Fruit fly (Drosophila melanogaster) whole organism, prepupa: ENCODE data around the gene CG15296.

Experiments
- CG10631 ChIP-seq: fragments of 200-800 bp; sonication (Bioruptor generic); optimal IDR thresholded peaks from 2 replicates; lab custom pipeline; 2016; ENCODE audit warnings: missing biosample characterization, missing genetic modification characterization
- CG11902 ChIP-seq: fragments of 200-800 bp; sonication (Bioruptor generic); optimal IDR thresholded peaks from 3 replicates; lab custom pipeline; 2016; ENCODE audit warnings: missing biosample characterization, missing genetic modification characterization
- CG15336 ChIP-seq: fragments of 200-800 bp; sonication (Bioruptor generic); IDR thresholded peaks from 2 replicates; pipeline ENCODE4 v1.3.6; 2022; ENCODE audit warnings: missing biosample characterization, missing genetic modification characterization
- CG16779 ChIP-seq: fragments of 200-800 bp; sonication (Bioruptor generic); optimal IDR thresholded peaks from 3 replicates; lab custom pipeline; 2017; ENCODE audit warnings: missing biosample characterization, mild to moderate bottlenecking, missing genetic modification characterization
- CG3032 ChIP-seq: fragments of 200-800 bp; optimal IDR thresholded peaks from 2 replicates; lab custom pipeline; 2019; ENCODE audit warnings: missing biosample characterization, mild to moderate bottlenecking, missing genetic modification characterization, moderate library complexity
- CG31627 ChIP-seq: fragments of 200-800 bp; sonication (Bioruptor generic); optimal IDR thresholded peaks from 3 replicates; lab custom pipeline; 2016; ENCODE audit warnings: missing biosample characterization, missing genetic modification characterization
- CG32006 ChIP-seq: fragments of 200-800 bp; sonication (Bioruptor generic); optimal IDR thresholded peaks from 3 replicates; lab custom pipeline; 2017; ENCODE audit warnings: missing biosample characterization, mild to moderate bottlenecking, missing genetic modification characterization
- CG34406 ChIP-seq: fragments of 200-800 bp; sonication (Bioruptor generic); optimal IDR thresholded peaks from 3 replicates; lab custom pipeline; 2016; ENCODE audit warnings: missing biosample characterization, missing genetic modification characterization
- CG3919 ChIP-seq: fragments of 200-800 bp; sonication (Bioruptor generic); optimal IDR thresholded peaks from 3 replicates; lab custom pipeline; 2016; ENCODE audit warnings: missing biosample characterization, missing genetic modification characterization
- CG4318 ChIP-seq: fragments of 200-800 bp; sonication (Bioruptor generic); optimal IDR thresholded peaks from 3 replicates; lab custom pipeline; 2017; ENCODE audit warnings: missing biosample characterization, mild to moderate bottlenecking, missing genetic modification characterization
- CG6163 ChIP-seq: fragments of 200-800 bp; sonication (Bioruptor generic); IDR thresholded peaks from 3 replicates; pipeline ENCODE4 v1.3.6; 2022; ENCODE audit warnings: missing biosample characterization, missing genetic modification characterization
- CG6276 ChIP-seq: fragments of 200-800 bp; sonication (Bioruptor generic); optimal IDR thresholded peaks from 2 replicates; lab custom pipeline; 2017; ENCODE audit warnings: missing biosample characterization, mild to moderate bottlenecking, missing genetic modification characterization
- CG6808 ChIP-seq: fragments of 200-800 bp; sonication (Bioruptor generic); optimal IDR thresholded peaks from 3 replicates; lab custom pipeline; 2017; ENCODE audit warnings: missing biosample characterization, missing genetic modification characterization, mild to moderate bottlenecking, moderate library complexity, missing genetic modification reagents
- CG6854 ChIP-seq: fragments of 200-800 bp; sonication (Bioruptor generic); optimal IDR thresholded peaks from 2 replicates; lab custom pipeline; 2017; ENCODE audit warnings: missing biosample characterization, mild to moderate bottlenecking, missing genetic modification characterization
- CG8119 ChIP-seq: fragments of 200-800 bp; sonication (Bioruptor generic); IDR thresholded peaks from 3 replicates; pipeline ENCODE4 v1.3.6; 2022; ENCODE audit warnings: missing biosample characterization, missing genetic modification characterization
- CG8632 ChIP-seq: fragments of 200-800 bp; sonication (Bioruptor generic); optimal IDR thresholded peaks from 3 replicates; lab custom pipeline; 2016; ENCODE audit warnings: missing biosample characterization, missing genetic modification characterization
- Eip78C ChIP-seq: fragments of 200-800 bp; sonication (Bioruptor generic); peaks from one replicate; lab custom pipeline; 2016; ENCODE audit warnings: missing biosample characterization, missing genetic modification characterization
- Gug ChIP-seq: fragments of 200-800 bp; sonication (Bioruptor generic); IDR thresholded peaks from 2 replicates; pipeline ENCODE4 v1.3.6; 2022; ENCODE audit warnings: missing biosample characterization, missing genetic modification characterization
- Hr38 ChIP-seq: sonication (Bioruptor generic); optimal IDR thresholded peaks from 2 replicates; lab custom pipeline; 2016; ENCODE audit warnings: missing biosample characterization, missing genetic modification characterization
- Hr39 ChIP-seq: fragments of 200-800 bp; sonication (Bioruptor generic); optimal IDR thresholded peaks from 2 replicates; lab custom pipeline; 2016; ENCODE audit warnings: missing biosample characterization, missing genetic modification characterization
- Hr4 ChIP-seq: fragments of 200-800 bp; sonication (Bioruptor generic); optimal IDR thresholded peaks from 3 replicates; lab custom pipeline; 2016; ENCODE audit warnings: missing biosample characterization, missing genetic modification characterization
- Lpt ChIP-seq: fragments of 200-800 bp; sonication (Bioruptor generic); optimal IDR thresholded peaks from 3 replicates; lab custom pipeline; 2016; ENCODE audit warnings: missing biosample characterization, missing genetic modification characterization
- OdsH ChIP-seq: fragments of 200-800 bp; sonication (Bioruptor generic); optimal IDR thresholded peaks from 3 replicates; lab custom pipeline; 2016; ENCODE audit warnings: missing biosample characterization, missing genetic modification characterization
- Smox ChIP-seq: fragments of 200-800 bp; sonication (Bioruptor generic); optimal IDR thresholded peaks from 3 replicates; lab custom pipeline; 2016; ENCODE audit warnings: missing biosample characterization, missing genetic modification characterization
- Sox102F ChIP-seq: fragments of 200-800 bp; sonication (Bioruptor generic); optimal IDR thresholded peaks from 2 replicates; lab custom pipeline; 2016; ENCODE audit warnings: missing biosample characterization, mild to moderate bottlenecking, missing genetic modification characterization
- Sox14 ChIP-seq: fragments of 200-800 bp; sonication (Bioruptor generic); optimal IDR thresholded peaks from 3 replicates; lab custom pipeline; 2016; ENCODE audit warnings: missing biosample characterization, missing genetic modification characterization
- Sox15 ChIP-seq: fragments of 200-800 bp; sonication (Bioruptor generic); optimal IDR thresholded peaks from 3 replicates; lab custom pipeline; 2016; ENCODE audit warnings: missing biosample characterization, missing genetic modification characterization
- achi ChIP-seq: fragments of 200-800 bp; sonication (Bioruptor generic); optimal IDR thresholded peaks from 3 replicates; lab custom pipeline; 2016; ENCODE audit warnings: missing biosample characterization, missing genetic modification characterization
- cyc ChIP-seq: fragments of 200-800 bp; sonication (Bioruptor generic); optimal IDR thresholded peaks from 3 replicates; lab custom pipeline; 2016; ENCODE audit warnings: missing biosample characterization, missing genetic modification characterization
- eg ChIP-seq: fragments of 200-800 bp; sonication (Bioruptor generic); IDR thresholded peaks from 3 replicates; pipeline ENCODE4 v1.3.6; 2022; ENCODE audit warnings: missing biosample characterization, missing genetic modification characterization
- fd59A ChIP-seq: fragments of 200-800 bp; sonication (Bioruptor generic); optimal IDR thresholded peaks from 2 replicates; lab custom pipeline; 2017; ENCODE audit warnings: missing biosample characterization, mild to moderate bottlenecking, missing genetic modification characterization, missing genetic modification reagents
- fkh ChIP-seq: fragments of 200-800 bp; sonication (Bioruptor generic); optimal IDR thresholded peaks from 3 replicates; lab custom pipeline; 2017; ENCODE audit warnings: missing biosample characterization, mild to moderate bottlenecking, missing genetic modification characterization, moderate library complexity
- lz ChIP-seq: fragments of 200-800 bp; sonication (Bioruptor generic); optimal IDR thresholded peaks from 3 replicates; lab custom pipeline; 2016; ENCODE audit warnings: missing biosample characterization, missing genetic modification characterization
- net ChIP-seq: fragments of 200-800 bp; sonication (Bioruptor generic); optimal IDR thresholded peaks from 3 replicates; lab custom pipeline; 2016; ENCODE audit warnings: missing biosample characterization, missing genetic modification characterization
- pdm3 ChIP-seq: fragments of 200-800 bp; sonication (Bioruptor generic); optimal IDR thresholded peaks from 3 replicates; lab custom pipeline; 2016; ENCODE audit warnings: missing biosample characterization, missing genetic modification characterization
- salr ChIP-seq, 2 experiments: fragments of 200-800 bp; sonication (Bioruptor generic); optimal IDR thresholded peaks; 3 replicates each; lab custom pipeline; 2016 to 2018; ENCODE audit warnings: missing biosample characterization in 2 of 2, missing genetic modification characterization in 2 of 2, mild to moderate bottlenecking in 1 of 2
- spab ChIP-seq: fragments of 200-800 bp; sonication (Bioruptor generic); optimal IDR thresholded peaks from 2 replicates; lab custom pipeline; 2017; ENCODE audit warnings: missing biosample characterization, mild to moderate bottlenecking, missing genetic modification characterization, missing genetic modification reagents
- ss ChIP-seq, 2 experiments: fragments of 200-800 bp; sonication (Bioruptor generic); optimal IDR thresholded peaks; 2 replicates in 1 of 2; 3 replicates in 1 of 2; lab custom pipeline; 2017 to 2018; ENCODE audit warnings: mild to moderate bottlenecking in 2 of 2, missing biosample characterization in 2 of 2, missing genetic modification characterization in 2 of 2, moderate library complexity in 1 of 2
- svp ChIP-seq: fragments of 200-800 bp; sonication (Bioruptor generic); peaks from one replicate; lab custom pipeline; 2016; ENCODE audit warnings: missing biosample characterization, missing genetic modification characterization
- topi ChIP-seq: fragments of 200-800 bp; sonication (Bioruptor generic); optimal IDR thresholded peaks from 3 replicates; lab custom pipeline; 2016; ENCODE audit warnings: missing biosample characterization, missing genetic modification characterization
- vri ChIP-seq: fragments of 200-800 bp; sonication (Bioruptor generic); optimal IDR thresholded peaks from 3 replicates; lab custom pipeline; 2016; ENCODE audit warnings: missing biosample characterization, mild to moderate bottlenecking, missing genetic modification characterization

Gene CG15296

dm6 chrX:10607629-10608028 lies 41.2 kb upstream of the CG15296 start:
- no peak for TF ChIP-seq topi (GFP tag; lab: Kevin White, UChicago)
- no peak for TF ChIP-seq Lpt
- no peak for TF ChIP-seq CG4318 (GFP tag; lab: Kevin White, UChicago)
- TF ChIP-seq CG11902 = no peak
- TF ChIP-seq Sox15 = no peak
- TF ChIP-seq spab = no peak
- TF ChIP-seq net (GFP tag; lab: Kevin White, UChicago) = no peak
- TF ChIP-seq CG6854 (GFP tag; lab: Kevin White, UChicago) = no peak
- TF ChIP-seq, all 60 proteins: peak for 0

dm6 chrX:10606889-10607478 lies 40.6 kb upstream of the CG15296 start:
- TF ChIP-seq Eip78C (GFP tag; lab: Kevin White, UChicago) (no peak), Gug (no peak), CG31627 (GFP tag; lab: Kevin White, UChicago) (no peak), fkh (GFP tag; lab: Kevin White, UChicago) (no peak), vri (GFP tag; lab: Kevin White, UChicago) (no peak), Lpt (no peak), CG8632 (GFP tag; lab: Kevin White, UChicago) (no peak), CG34406 (GFP tag; lab: Kevin White, UChicago) (no peak), Smox (GFP tag; lab: Kevin White, UChicago) (no peak), Hr39 (GFP tag; lab: Kevin White, UChicago) (no peak), svp (GFP tag; lab: Kevin White, UChicago) (no peak), CG11902 (no peak), salr (GFP tag; optimal IDR thresholded peaks at IDR 0.05; lab: Kevin White, UChicago) (no peak), achi (GFP tag; lab: Kevin White, UChicago) (no peak), CG6163 (no peak), CG6276 (GFP tag; lab: Kevin White, UChicago) (no peak), OdsH (GFP tag; lab: Kevin White, UChicago) (no peak), CG3919 (no peak), CG16779 (tag; lab: Kevin White, UChicago) (no peak), CG32006 (GFP tag; lab: Kevin White, UChicago) (no peak)

DNA sequence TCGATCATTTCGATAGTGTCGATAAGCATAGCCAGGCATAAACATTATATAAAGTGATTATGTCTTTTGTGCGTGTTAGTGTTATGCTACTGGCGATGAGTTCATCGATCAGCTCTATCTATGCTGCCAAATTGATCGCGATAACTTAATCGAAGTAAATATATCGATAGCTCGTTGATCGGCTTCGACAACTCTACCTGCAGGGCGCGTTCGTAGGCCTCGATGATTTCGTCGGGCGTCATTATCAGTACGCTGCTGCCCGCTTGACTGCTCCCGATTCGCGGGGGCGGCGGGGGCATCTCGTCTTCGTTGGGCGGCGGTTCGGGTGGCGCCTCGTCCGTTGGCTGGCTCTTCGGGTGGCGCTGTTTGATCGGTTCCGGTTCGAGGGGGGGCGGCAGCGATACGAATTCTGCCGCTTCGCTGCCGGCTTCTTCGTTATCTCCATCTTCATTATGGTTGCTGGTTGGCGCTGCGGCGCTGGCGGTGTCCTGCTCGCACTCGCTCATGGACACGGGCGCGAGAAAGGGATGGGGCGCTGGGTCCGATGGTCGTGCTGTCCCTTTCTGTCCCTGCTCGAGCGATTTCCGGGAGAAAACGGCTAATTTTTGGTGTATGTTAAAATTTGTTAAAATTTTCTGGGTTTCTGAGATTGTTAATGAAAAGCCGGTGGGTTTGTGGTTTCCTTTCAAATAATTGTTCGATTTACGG lies 35.8 kb upstream of the CG15296 start, which contains the start of gene CG1628:
TSS of gene CG1628 (minus strand) at position 658 of the 708 bp plus-strand sequence.
- 0 out of 3 replicates have a peak, but pooled peaks have one; percentile 35 for TF ChIP-seq CG6163
- TF ChIP-seq CG8119 (GFP tag; lab: Robert Waterston, UW) = no peak
- TF ChIP-seq ss (GFP tag; optimal IDR thresholded peaks at IDR 0.05; lab: Kevin White, UChicago) = no peak
- TF ChIP-seq CG8632 (GFP tag; lab: Kevin White, UChicago) = no peak
- no peak for TF ChIP-seq CG3032 (tag; lab: Kevin White, UChicago)
- TF ChIP-seq cyc (GFP tag; lab: Kevin White, UChicago) = peak; percentile 13
- TF ChIP-seq eg = 0 out of 3 replicates have a peak, but pooled peaks have one; percentile 28
- peak; percentile 30 for TF ChIP-seq CG3919
- no peak for TF ChIP-seq CG16779 (tag; lab: Kevin White, UChicago)
- peak; percentile 69 for TF ChIP-seq svp (GFP tag; lab: Kevin White, UChicago)
- no peak for TF ChIP-seq Sox102F (GFP tag; lab: Kevin White, UChicago)
- TF ChIP-seq CG6276 (GFP tag; lab: Kevin White, UChicago) = peak; percentile 21
- TF ChIP-seq Eip78C (GFP tag; lab: Kevin White, UChicago) = peak; percentile 76
- peak; percentile 16; the same call in 1 of the 2 replicates for TF ChIP-seq CG15336 (GFP tag; lab: Robert Waterston, UW)
- peak; percentile 57 for TF ChIP-seq CG6854 (GFP tag; lab: Kevin White, UChicago)

DNA sequence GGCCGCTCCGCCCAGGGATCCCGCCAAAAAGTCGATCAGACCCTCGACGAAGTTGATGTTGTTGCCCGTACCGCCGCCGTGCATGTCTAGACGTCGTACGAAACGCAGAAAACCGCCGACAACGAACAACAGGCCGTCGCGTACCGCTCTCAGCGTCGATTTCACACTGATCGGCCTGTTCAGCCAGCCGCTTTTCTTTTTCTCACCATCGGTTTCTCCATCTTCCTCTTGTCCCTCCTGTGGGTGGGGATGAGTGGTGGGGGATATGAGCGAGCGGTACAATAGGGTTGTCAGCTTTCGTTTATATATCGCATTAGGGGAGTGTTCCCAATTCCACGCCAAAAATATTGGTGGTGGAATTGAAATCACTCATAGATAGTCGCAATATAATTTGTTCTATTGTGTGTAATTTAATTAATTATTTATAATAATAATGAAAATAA lies 35.1 kb upstream of the CG15296 start:
- TF ChIP-seq Hr39 (GFP tag; lab: Kevin White, UChicago) (peak; percentile 40), CG11902 (peak; percentile 60), eg (0 out of 3 replicates have a peak, but pooled peaks have one; percentile 18), CG16779 (tag; lab: Kevin White, UChicago) (no peak), Hr4 (GFP tag; lab: Kevin White, UChicago) (no peak), Smox (GFP tag; lab: Kevin White, UChicago) (no peak), OdsH (GFP tag; lab: Kevin White, UChicago) (peak; percentile 47), net (GFP tag; lab: Kevin White, UChicago) (no peak), CG15336 (GFP tag; lab: Robert Waterston, UW) (no peak), Hr38 (GFP tag; lab: Kevin White, UChicago) (no peak), Eip78C (GFP tag; lab: Kevin White, UChicago) (peak; percentile 43), CG10631 (GFP tag; lab: Kevin White, UChicago) (peak; percentile 51), CG4318 (GFP tag; lab: Kevin White, UChicago) (no peak), pdm3 (GFP tag; lab: Kevin White, UChicago) (peak; percentile 29), lz (GFP tag; lab: Kevin White, UChicago) (no peak), CG6808 (GFP tag; lab: Kevin White, UChicago) (no peak), Sox14 (no peak), CG8632 (GFP tag; lab: Kevin White, UChicago) (no peak), svp (GFP tag; lab: Kevin White, UChicago) (peak; percentile 56), Lpt (no peak), CG3032 (tag; lab: Kevin White, UChicago) (peak; percentile 30), CG3919 (peak; percentile 8), CG6163 (0 out of 3 replicates have a peak, but pooled peaks have one; percentile 20), fd59A (GFP tag; lab: Kevin White, UChicago) (no peak)
